Worm (Caenorhabditis elegans) whole organism, late embryonic: Measurements from ENCODE around the gene F31D5.6.

Experiments used
- K02D7.2 ChIP-seq: sonication (generic microtip); optimal IDR thresholded peaks from 2 replicates; lab custom pipeline; 2017; ENCODE audit warnings: mild to moderate bottlenecking, missing genetic modification characterization, missing compliant biosample characterization
- K09A11.1 ChIP-seq: sonication (generic microtip); optimal IDR thresholded peaks from 2 replicates; lab custom pipeline; 2017; ENCODE audit warnings: antibody characterized with exemption, mild to moderate bottlenecking, missing genetic modification characterization, missing compliant biosample characterization; ENCODE audit not compliant: insufficient read depth
- T23F11.4 ChIP-seq: fragments of 200-800 bp; sonication (Bioruptor generic); optimal IDR thresholded peaks from 2 replicates; lab custom pipeline; 2018; ENCODE audit warnings: mild to moderate bottlenecking, missing genetic modification characterization, missing compliant biosample characterization
- Y22D7AL.16 ChIP-seq: sonication (generic microtip); optimal IDR thresholded peaks from 2 replicates; lab custom pipeline; 2016; ENCODE audit warnings: missing genetic modification characterization, missing compliant biosample characterization
- ceh-19 ChIP-seq: fragments of 200-800 bp; sonication (Bioruptor generic); optimal IDR thresholded peaks from 2 replicates; lab custom pipeline; 2018; ENCODE audit warnings: mild to moderate bottlenecking, missing genetic modification characterization, missing compliant biosample characterization
- ceh-24 ChIP-seq: sonication (generic microtip); optimal IDR thresholded peaks from 2 replicates; lab custom pipeline; 2016; ENCODE audit warnings: mild to moderate bottlenecking, missing genetic modification characterization, missing compliant biosample characterization
- ceh-30 ChIP-seq: fragments of 150-350 bp; optimal IDR thresholded peaks from 2 replicates; lab custom pipeline; 2014; ENCODE audit warnings: missing biosample characterization, missing genetic modification characterization
- ceh-31 ChIP-seq: sonication (generic microtip); optimal IDR thresholded peaks from 2 replicates; lab custom pipeline; 2016; ENCODE audit warnings: missing genetic modification characterization, missing compliant biosample characterization
- ceh-34 ChIP-seq: sonication (generic microtip); optimal IDR thresholded peaks from 2 replicates; lab custom pipeline; 2016; ENCODE audit warnings: mild to moderate bottlenecking, missing genetic modification characterization, missing compliant biosample characterization
- ceh-45 ChIP-seq: fragments of 200-800 bp; sonication (Bioruptor generic); IDR thresholded peaks from 2 replicates; pipeline ENCODE4 v1.3.6; 2022; ENCODE audit warnings: missing genetic modification reagents, missing genetic modification characterization, missing compliant biosample characterization
- ceh-6 ChIP-seq: fragments of 200-800 bp; sonication (Bioruptor generic); optimal IDR thresholded peaks from 2 replicates; lab custom pipeline; 2018; ENCODE audit warnings: mild to moderate bottlenecking, missing genetic modification characterization, missing compliant biosample characterization
- ceh-9 ChIP-seq: sonication (generic microtip); optimal IDR thresholded peaks from 2 replicates; lab custom pipeline; 2016; ENCODE audit warnings: mild to moderate bottlenecking, missing genetic modification characterization, inconsistent platforms, missing compliant biosample characterization
- che-1 ChIP-seq: sonication (generic microtip); optimal IDR thresholded peaks from 2 replicates; lab custom pipeline; 2016; ENCODE audit warnings: mild to moderate bottlenecking, missing genetic modification characterization, missing compliant biosample characterization
- dmd-4 ChIP-seq: sonication (generic microtip); optimal IDR thresholded peaks from 2 replicates; lab custom pipeline; 2016; ENCODE audit warnings: borderline replicate concordance, missing genetic modification characterization, missing compliant biosample characterization
- dve-1 ChIP-seq: sonication (generic microtip); optimal IDR thresholded peaks from 2 replicates; lab custom pipeline; 2017; ENCODE audit warnings: antibody characterized with exemption, mild to moderate bottlenecking, missing genetic modification characterization, missing compliant biosample characterization
- elt-4 ChIP-seq: sonication (generic microtip); optimal IDR thresholded peaks from 2 replicates; lab custom pipeline; 2016; ENCODE audit warnings: missing genetic modification characterization, missing compliant biosample characterization
- eyg-1 ChIP-seq: sonication (generic microtip); optimal IDR thresholded peaks from 2 replicates; lab custom pipeline; 2016; ENCODE audit warnings: missing genotype, missing genetic modification characterization, missing compliant biosample characterization
- fkh-10 ChIP-seq: fragments of 150-350 bp; optimal IDR thresholded peaks from 2 replicates; lab custom pipeline; 2014; ENCODE audit warnings: missing biosample characterization, missing genetic modification reagents, missing genetic modification characterization
- gmeb-2 ChIP-seq: sonication (generic microtip); optimal IDR thresholded peaks from 2 replicates; lab custom pipeline; 2016; ENCODE audit warnings: missing genetic modification characterization, inconsistent platforms, missing compliant biosample characterization
- hlh-13 ChIP-seq: fragments of 200-800 bp; sonication (Bioruptor generic); optimal IDR thresholded peaks from 2 replicates; lab custom pipeline; 2018; ENCODE audit warnings: mild to moderate bottlenecking, missing genetic modification characterization, missing compliant biosample characterization
- hlh-15 ChIP-seq: sonication (generic microtip); optimal IDR thresholded peaks from 2 replicates; lab custom pipeline; 2016; ENCODE audit warnings: missing genetic modification characterization, missing compliant biosample characterization
- hlh-6 ChIP-seq: sonication (generic microtip); optimal IDR thresholded peaks from 2 replicates; lab custom pipeline; 2016; ENCODE audit warnings: missing genotype, missing genetic modification characterization, missing compliant biosample characterization
- hlh-8 ChIP-seq: sonication (generic microtip); optimal IDR thresholded peaks from 2 replicates; lab custom pipeline; 2016; ENCODE audit warnings: missing genotype, missing genetic modification characterization, missing compliant biosample characterization
- lim-6 ChIP-seq: sonication (generic microtip); optimal IDR thresholded peaks from 2 replicates; lab custom pipeline; 2016; ENCODE audit warnings: missing genetic modification characterization, missing compliant biosample characterization
- lin-11 ChIP-seq: fragments of 200-800 bp; sonication (Bioruptor generic); optimal IDR thresholded peaks from 2 replicates; lab custom pipeline; 2018; ENCODE audit warnings: mild to moderate bottlenecking, missing genetic modification characterization, missing compliant biosample characterization
- nfya-1 ChIP-seq: sonication (generic microtip); optimal IDR thresholded peaks from 2 replicates; lab custom pipeline; 2017; ENCODE audit warnings: missing genetic modification characterization, mild to moderate bottlenecking, missing compliant biosample characterization, antibody characterized with exemption, moderate library complexity
- nhr-11 ChIP-seq: fragments of 150-350 bp; optimal IDR thresholded peaks from 2 replicates; lab custom pipeline; 2014; ENCODE audit warnings: missing biosample characterization, missing genetic modification characterization
- nhr-232 ChIP-seq: sonication (generic microtip); optimal IDR thresholded peaks from 2 replicates; lab custom pipeline; 2016; ENCODE audit warnings: missing genetic modification characterization, missing compliant biosample characterization
- npax-4 ChIP-seq: sonication (generic microtip); optimal IDR thresholded peaks from 2 replicates; lab custom pipeline; 2016; ENCODE audit warnings: missing genetic modification characterization, missing compliant biosample characterization
- odd-2 ChIP-seq: sonication (generic microtip); optimal IDR thresholded peaks from 2 replicates; lab custom pipeline; 2017; ENCODE audit warnings: antibody characterized with exemption, mild to moderate bottlenecking, missing genetic modification characterization, missing compliant biosample characterization
- pax-1 ChIP-seq: fragments of 150-350 bp; optimal IDR thresholded peaks from 2 replicates; lab custom pipeline; 2014; ENCODE audit warnings: missing biosample characterization, missing genetic modification characterization
- pqm-1 ChIP-seq: sonication (generic microtip); optimal IDR thresholded peaks from 2 replicates; lab custom pipeline; 2016; ENCODE audit warnings: missing genetic modification characterization, missing compliant biosample characterization
- syd-9 ChIP-seq: sonication (generic microtip); optimal IDR thresholded peaks from 2 replicates; lab custom pipeline; 2016; ENCODE audit warnings: mild to moderate bottlenecking, missing genetic modification characterization, moderate library complexity, missing compliant biosample characterization
- tbx-2 ChIP-seq: sonication (generic microtip); optimal IDR thresholded peaks from 2 replicates; lab custom pipeline; 2016; ENCODE audit warnings: missing genetic modification characterization, missing compliant biosample characterization
- unc-3 ChIP-seq, 2 experiments: fragments of 200-800 bp in 1 of 2; sonication (Bioruptor generic) in 1 of 2; sonication (generic microtip) in 1 of 2; conservative IDR thresholded peaks in 1 of 2; optimal IDR thresholded peaks in 1 of 2; 2 replicates each; pipeline versions ENCODE4 v1.3.6 to Lab custom; 2016 to 2022; ENCODE audit warnings: missing compliant biosample characterization in 2 of 2, missing genetic modification characterization in 2 of 2, missing genetic modification reagents in 1 of 2
- zip-5 ChIP-seq: sonication (generic microtip); optimal IDR thresholded peaks from 2 replicates; lab custom pipeline; 2016; ENCODE audit warnings: missing genetic modification characterization, missing compliant biosample characterization

F31D5.6 gene

ce11 chrII:4186364-4186763, 23.1 kb upstream of the F31D5.6 start, which contains the start of gene cpna-1:
TSS of gene cpna-1 (plus strand) at chrII:4186664.
- TF ChIP-seq hlh-15 (tag; lab: Kevin White, UChicago) (no peak), ceh-34 (no peak), ceh-6 (GFP tag; lab: Kevin White, UChicago) (no peak), ceh-19 (GFP tag; lab: Kevin White, UChicago) (no peak), K02D7.2 (no peak), lin-11 (no peak), lim-6 (tag; lab: Kevin White, UChicago) (no peak), Y22D7AL.16 (no peak), odd-2 (tag; lab: Kevin White, UChicago) (no peak)

- no peak for TF ChIP-seq hlh-13 (GFP tag; lab: Kevin White, UChicago)
These were observed 15.4 kb upstream of the F31D5.6 start, which contains the start of gene mth-2 for ce11 chrII:4194127-4194526. TSS of gene mth-2 (minus strand) at chrII:4194314.

- no peak for TF ChIP-seq tbx-2 (tag; lab: Kevin White, UChicago)
- no peak for TF ChIP-seq che-1 (tag; lab: Kevin White, UChicago)
- TF ChIP-seq ceh-45 (GFP tag; lab: Robert Waterston, UW), result no peak
- no peak for TF ChIP-seq nhr-232 (tag; lab: Kevin White, UChicago)
- TF ChIP-seq ceh-31, result no peak
These were observed 5.7 kb upstream of the F31D5.6 start, which contains the start of gene mth-1 for ce11 chrII:4203729-4204184. TSS of gene mth-1 (minus strand) at chrII:4203779.

ce11 chrII:4211113-4211512, 1.6 kb downstream of the F31D5.6 start, which contains the start of gene F31D5.7:
TSS of gene F31D5.7 (plus strand) at chrII:4211413.
- TF ChIP-seq nhr-11 (tag; lab: Kevin White, UChicago), result no peak
- TF ChIP-seq syd-9 (tag; lab: Kevin White, UChicago), result no peak
- no peak for TF ChIP-seq pax-1 (tag; lab: Kevin White, UChicago)
- no peak for TF ChIP-seq gmeb-2
- no peak for TF ChIP-seq K02D7.2
- TF ChIP-seq elt-4 (tag; lab: Kevin White, UChicago), result no peak
- no peak for TF ChIP-seq zip-5 (tag; lab: Kevin White, UChicago)
- no peak for TF ChIP-seq K09A11.1 (tag; lab: Kevin White, UChicago)
- no peak for TF ChIP-seq unc-3 (GFP tag; conservative IDR thresholded peaks at IDR 0.05; lab: Robert Waterston, UW)
- TF ChIP-seq unc-3 (tag; optimal IDR thresholded peaks at IDR 0.05; lab: Kevin White, UChicago), result no peak
- no peak for TF ChIP-seq fkh-10 (GFP tag; lab: Kevin White, UChicago)
- no peak for TF ChIP-seq ceh-9 (tag; lab: Kevin White, UChicago)
- no peak for TF ChIP-seq dve-1 (tag; lab: Kevin White, UChicago)
- no peak for TF ChIP-seq eyg-1 (tag; lab: Kevin White, UChicago)

- TF ChIP-seq ceh-9 (tag; lab: Kevin White, UChicago) (no peak), ceh-34 (no peak), eyg-1 (tag; lab: Kevin White, UChicago) (no peak), lin-11 (no peak), zip-5 (tag; lab: Kevin White, UChicago) (no peak), npax-4 (tag; lab: Kevin White, UChicago) (no peak), hlh-6 (tag; lab: Kevin White, UChicago) (no peak), ceh-6 (GFP tag; lab: Kevin White, UChicago) (no peak), elt-4 (tag; lab: Kevin White, UChicago) (no peak), hlh-8 (no peak), nhr-232 (tag; lab: Kevin White, UChicago) (no peak)
These were observed 5.8 kb downstream of the F31D5.6 start, which contains the start of gene F31D5.2 for ce11 chrII:4215318-4215717. TSS of gene F31D5.2 (plus strand) at chrII:4215618.

- no peak for TF ChIP-seq ceh-24 (tag; lab: Kevin White, UChicago)
- no peak for TF ChIP-seq pqm-1
- TF ChIP-seq ceh-30 (tag; lab: Kevin White, UChicago), result no peak
- TF ChIP-seq ceh-6 (GFP tag; lab: Kevin White, UChicago), result no peak
- TF ChIP-seq dmd-4 (tag; lab: Kevin White, UChicago), result no peak
- no peak for TF ChIP-seq nfya-1 (tag; lab: Kevin White, UChicago)
- TF ChIP-seq pax-1 (tag; lab: Kevin White, UChicago), result no peak
- TF ChIP-seq hlh-8, result no peak
- TF ChIP-seq T23F11.4 (GFP tag; lab: Kevin White, UChicago), result no peak
These were observed 9.6 kb downstream of the F31D5.6 start, which contains the start of gene F31D5.1 for ce11 chrII:4219062-4219461. TSS of gene F31D5.1 (plus strand) at chrII:4219362.
